Worm (Caenorhabditis elegans) whole organism, dauer: ENCODE measurements around the gene ZK1128.7.

Experiments
- unc-62 ChIP-seq: sonication (generic microtip); optimal IDR thresholded peaks from 2 replicates; lab custom pipeline; 2017; ENCODE audit warnings: missing biosample characterization, missing genetic modification reagents, missing genetic modification characterization

Gene ZK1128.7

DNA sequence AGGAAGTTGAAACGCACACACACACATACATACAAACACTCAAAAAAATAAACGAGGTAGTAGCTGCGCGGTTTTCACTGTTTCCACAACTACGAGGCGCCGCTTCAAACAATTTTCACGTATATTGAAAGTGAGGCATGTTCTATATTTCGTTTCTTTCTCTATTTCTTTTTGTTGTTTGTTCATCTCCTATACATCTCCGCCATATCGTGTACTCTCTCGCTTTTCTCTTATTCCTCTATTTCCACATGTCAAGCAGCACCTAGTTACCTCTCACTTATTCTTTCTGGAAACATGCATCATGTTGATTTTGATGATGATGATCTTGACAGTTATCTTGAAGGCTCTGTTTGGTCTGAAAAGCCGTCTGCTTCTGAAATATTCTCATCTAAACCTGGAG is at the start of gene ZK1128.7:
Gene ZK1128.7, plus strand, starts transcription at position 229 of the 400 bp plus-strand sequence.
- no peak for TF ChIP-seq unc-62 (GFP tag; lab: Kevin White, UChicago)

DNA sequence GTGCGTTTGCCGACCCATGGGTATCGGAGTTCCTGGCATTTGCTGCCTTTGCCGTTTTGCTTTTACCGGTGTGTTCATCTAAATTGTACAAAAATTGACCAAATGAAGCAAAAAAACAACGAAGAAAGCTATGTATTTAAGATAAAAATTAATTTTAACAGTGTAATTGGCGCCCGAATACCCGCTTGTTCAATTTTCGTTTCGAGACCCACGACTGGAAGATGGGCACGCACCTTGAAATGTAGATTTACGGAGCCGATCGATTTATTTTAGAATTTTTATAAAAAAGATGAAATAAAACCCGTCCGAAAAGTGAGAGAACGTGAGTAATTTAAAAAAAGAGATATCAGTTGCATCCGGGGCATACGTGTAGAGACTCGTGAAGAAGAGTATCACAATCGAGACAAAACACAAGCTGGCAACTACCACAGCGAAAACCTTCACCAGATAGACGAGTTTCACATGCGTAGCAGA is 48.3 kb upstream of the ZK1128.7 start, which contains the start of gene hal-2:
Gene hal-2, minus strand, starts transcription at position 424 of the 474 bp plus-strand sequence.
- TF ChIP-seq unc-62 (GFP tag; lab: Kevin White, UChicago): no peak

DNA sequence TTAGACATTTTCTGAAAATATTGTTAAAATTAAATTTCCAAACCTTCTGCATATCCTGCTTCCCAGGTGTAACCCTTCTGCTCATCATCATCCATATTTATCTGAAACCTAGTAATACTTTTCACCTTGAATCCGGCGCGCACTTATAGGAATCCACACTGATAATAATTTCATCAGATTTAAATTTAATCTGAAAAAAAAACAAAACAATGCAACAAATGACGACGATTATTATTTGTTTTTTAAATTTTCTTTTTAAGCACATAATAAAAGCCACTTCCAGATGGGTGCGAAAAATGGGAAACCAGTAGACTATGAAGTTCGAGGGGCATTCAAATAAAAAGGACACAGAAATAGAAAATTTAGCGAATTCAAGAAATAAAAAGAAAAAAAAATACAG is 46.1 kb upstream of the ZK1128.7 start, which contains the start of gene gtf-2H2C:
Gene gtf-2H2C, minus strand, starts transcription at position 101 of the 400 bp plus-strand sequence.
- TF ChIP-seq unc-62 (GFP tag; lab: Kevin White, UChicago): no peak

DNA sequence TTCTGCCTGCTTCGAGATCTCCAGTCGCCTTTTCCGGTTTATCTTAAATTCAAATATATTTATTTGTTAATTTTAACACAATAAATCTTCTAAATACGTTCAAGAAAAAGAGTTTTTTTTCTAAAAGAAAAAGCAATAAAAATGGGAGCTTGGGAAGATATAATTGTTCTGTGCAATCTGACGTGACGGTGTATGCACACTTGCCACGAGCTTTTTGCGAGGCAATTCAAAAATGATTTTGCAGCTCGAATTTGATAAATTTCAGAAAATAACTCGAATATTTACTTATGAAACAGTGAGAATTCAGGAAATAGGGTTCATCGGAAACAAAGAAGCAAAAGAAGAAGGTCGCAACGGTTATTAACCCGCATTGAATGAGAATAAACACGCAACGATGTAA is 43.7 kb upstream of the ZK1128.7 start:
- TF ChIP-seq unc-62 (GFP tag; lab: Kevin White, UChicago): no peak

DNA sequence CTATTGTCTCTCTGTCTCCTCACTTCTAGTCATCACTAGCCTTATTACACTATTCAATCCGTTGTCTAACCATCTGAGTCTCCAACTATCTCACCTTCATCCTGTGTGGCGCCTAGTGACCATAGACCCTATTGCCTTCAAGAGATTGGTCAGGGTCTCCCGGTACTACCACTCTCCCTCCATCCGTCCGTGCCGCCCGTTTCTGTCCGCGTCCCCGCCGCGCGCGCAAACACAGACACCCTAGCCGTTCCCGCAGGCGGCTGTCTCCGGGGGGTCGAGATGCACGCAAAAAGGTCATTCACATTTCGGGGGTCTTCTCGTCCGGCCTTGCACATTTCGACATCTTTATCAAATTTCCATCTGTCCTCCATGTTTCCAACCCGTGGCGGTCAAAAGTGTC is 42.3 kb upstream of the ZK1128.7 start:
- TF ChIP-seq unc-62 (GFP tag; lab: Kevin White, UChicago): no peak

DNA sequence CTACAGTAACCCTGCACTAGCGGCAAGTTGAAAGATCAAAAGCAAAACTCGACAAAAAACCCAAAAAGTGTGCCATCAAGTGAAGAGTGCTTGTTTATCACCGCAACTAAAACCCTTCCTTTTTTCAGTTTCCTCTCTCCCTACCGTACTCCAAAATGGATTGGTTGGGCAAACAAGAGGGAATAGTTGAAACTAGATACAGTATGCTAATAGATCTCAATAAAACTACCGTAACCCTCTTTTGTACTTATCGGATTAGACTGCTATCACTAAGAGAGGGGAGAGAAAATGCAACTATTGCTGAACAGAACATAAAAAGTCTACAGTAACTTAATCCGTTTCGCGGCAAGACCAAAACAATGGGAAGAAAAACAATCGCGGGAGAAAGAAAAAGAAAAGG is 41.4 kb upstream of the ZK1128.7 start:
- no peak for TF ChIP-seq unc-62 (GFP tag; lab: Kevin White, UChicago)

DNA sequence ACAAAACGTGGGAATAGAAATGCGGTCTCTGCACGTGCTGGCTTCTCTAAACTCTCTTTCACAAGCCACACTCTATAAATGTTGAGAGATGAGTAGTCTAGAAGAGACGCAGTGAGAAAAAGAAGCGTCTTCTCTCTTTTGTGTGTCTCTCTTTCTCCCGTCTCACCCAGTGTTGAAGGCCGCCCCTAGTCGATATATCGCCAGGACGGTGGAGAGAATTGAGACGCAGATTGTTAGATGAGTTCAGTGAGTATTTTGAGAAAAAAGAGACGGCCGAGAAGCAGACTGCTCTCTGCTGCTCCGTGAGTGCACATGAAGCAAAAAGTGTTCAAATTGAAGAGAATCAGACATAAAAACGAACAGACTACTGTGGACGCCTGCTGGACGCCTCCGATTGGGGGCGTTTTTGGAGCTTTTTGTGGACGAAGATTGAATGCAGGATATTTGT is 40.3 kb upstream of the ZK1128.7 start:
- TF ChIP-seq unc-62 (GFP tag; lab: Kevin White, UChicago): no peak

DNA sequence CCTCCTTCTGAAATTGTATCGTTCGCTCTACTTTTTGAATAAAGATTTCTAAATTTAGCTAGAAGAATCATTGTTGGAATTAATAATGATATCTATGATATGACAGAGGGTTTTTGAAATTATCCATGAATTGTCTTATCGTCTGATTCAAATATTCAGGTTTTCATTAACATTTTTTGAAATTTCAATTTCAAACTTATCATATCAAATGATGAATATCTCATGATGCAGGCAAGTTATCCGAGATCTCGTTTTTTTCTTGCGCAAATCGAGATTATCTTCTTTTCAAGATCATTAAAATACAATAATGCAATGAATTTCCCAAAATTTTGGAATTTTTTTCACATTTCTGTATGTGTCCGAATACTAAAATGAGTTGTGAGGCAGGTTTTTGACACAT is 38.8 kb upstream of the ZK1128.7 start, which contains the start of gene spop-1:
Gene spop-1, minus strand, starts transcription at position 101 of the 400 bp plus-strand sequence.
- TF ChIP-seq unc-62 (GFP tag; lab: Kevin White, UChicago): no peak

DNA sequence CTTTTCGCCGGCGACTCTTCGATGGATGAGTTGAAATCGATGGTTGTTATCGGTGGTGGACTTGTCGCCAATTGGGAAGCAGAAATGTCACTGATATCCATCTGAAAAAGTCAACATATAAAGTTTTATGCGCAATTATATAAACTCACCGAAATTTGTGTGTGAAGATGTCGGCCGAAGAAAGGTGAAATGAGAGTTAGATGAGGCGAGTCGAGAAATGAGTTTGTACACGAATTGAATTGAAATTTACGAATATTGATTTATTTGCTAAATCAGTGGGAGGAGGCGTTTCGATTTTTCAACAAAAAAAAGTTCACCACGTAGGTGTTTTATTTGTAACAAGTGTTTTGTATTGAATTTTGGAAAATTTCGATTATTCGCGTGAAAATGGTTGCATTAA is 35.5 kb upstream of the ZK1128.7 start, which contains the start of gene kel-10:
Gene kel-10, minus strand, starts transcription at position 101 of the 400 bp plus-strand sequence.
- TF ChIP-seq unc-62 (GFP tag; lab: Kevin White, UChicago): no peak

DNA sequence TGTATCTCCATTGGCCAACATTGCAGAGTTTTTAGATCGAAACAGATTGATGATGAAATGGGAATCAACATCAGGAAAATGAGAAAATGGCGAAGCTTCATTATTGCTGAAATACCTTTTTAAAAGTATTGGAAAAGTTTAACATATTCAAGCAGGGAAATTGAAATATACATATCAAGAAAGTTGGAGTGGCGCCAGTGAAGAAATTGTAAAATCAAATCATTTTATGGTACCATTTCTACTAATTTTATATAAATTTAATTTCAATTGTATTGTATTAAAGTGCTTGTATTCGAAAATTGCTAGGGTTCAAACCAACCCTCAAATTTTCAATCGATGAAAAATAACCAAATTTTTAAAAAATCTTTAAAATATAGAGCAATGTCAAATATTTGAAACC is 30.4 kb upstream of the ZK1128.7 start, which contains the start of gene srt-55:
Gene srt-55, minus strand, starts transcription at position 101 of the 400 bp plus-strand sequence.
- TF ChIP-seq unc-62 (GFP tag; lab: Kevin White, UChicago): no peak

DNA sequence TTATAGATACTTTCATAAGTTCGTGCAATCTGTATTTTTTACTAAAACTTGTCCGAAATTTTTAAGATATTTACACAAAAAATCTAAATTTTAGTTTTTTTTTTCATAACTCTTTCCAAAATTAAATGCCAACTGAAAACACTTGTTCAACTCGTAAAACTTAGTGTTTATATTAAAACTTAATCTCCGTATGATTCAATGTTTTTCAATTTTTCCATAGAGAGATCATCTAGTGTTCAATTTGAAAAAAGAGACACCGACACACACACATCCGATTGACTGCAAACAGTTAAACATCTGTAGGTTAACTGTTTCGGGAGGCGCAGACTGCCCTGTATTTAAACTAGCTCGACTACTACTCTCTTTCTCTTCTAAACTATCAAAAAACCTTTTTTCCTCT is 27.8 kb upstream of the ZK1128.7 start, which contains the start of gene T16H12.9:
Gene T16H12.9, plus strand, starts transcription at position 301 of the 400 bp plus-strand sequence.
- TF ChIP-seq unc-62 (GFP tag; lab: Kevin White, UChicago): no peak

DNA sequence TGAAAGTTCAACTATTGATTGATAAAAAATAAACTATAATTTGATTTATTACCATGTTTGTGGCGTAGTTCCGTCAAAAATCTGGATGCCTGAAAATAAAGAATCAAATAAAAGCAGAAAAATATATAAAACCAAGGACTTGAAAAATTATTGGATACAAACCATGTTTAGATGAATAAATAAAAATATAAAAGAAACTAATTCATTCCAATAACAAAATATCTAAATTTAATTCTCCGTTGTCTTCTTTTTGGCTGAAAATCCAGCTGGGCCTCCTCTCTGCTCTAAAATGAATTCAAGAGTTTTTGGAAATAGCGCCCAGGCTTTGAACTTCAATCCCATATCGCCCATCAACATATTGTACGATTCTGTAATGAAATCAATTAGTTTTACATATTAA is 23.8 kb upstream of the ZK1128.7 start, which contains the start of gene vps-29:
Gene vps-29, minus strand, starts transcription at position 101 of the 400 bp plus-strand sequence.
- TF ChIP-seq unc-62 (GFP tag; lab: Kevin White, UChicago): no peak

DNA sequence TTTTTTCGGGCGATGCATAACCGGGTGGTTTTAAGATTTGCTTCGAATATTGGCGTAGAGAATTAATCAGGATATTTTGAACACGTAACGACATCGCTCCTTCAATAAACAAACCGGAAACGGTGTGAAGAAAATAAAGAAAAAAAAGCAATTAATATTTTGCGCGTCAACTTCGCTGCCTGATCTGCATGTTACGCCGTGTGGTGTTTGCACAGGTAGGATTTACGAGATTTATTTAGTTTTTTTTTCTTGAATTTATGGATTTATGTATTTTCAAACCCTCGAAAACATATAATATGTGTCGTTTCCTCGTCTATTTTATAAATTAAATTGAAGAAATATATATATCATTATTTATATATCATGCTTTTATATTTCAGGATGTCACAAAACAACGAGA is 22.1 kb upstream of the ZK1128.7 start, which contains the start of the genes ZK1128.1 and mett-10:
Gene ZK1128.1, minus strand, starts transcription at position 99 of the 400 bp plus-strand sequence.
Gene mett-10, plus strand, starts transcription at position 375 of the 400 bp plus-strand sequence.
- no peak for TF ChIP-seq unc-62 (GFP tag; lab: Kevin White, UChicago)

DNA sequence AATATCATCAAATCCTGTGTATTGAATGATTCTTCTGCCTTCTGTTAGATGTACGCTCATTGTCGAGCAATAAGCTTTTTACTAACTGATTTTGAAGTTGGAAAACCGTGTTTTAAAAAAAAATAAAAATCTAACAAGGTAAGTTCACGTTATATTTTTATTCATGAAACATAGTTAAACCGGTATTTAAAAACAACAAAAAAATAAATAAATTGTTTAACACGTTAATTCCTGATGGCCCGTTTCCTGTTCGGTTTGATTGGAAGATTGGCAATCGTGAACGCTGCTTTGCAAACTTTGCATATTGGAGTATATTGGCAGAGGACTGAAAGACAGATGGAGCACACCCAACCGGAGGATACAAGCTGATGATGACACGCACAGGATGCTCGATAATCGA is 18.0 kb upstream of the ZK1128.7 start, which contains the start of gene ZK1128.3:
Gene ZK1128.3, minus strand, starts transcription at position 101 of the 400 bp plus-strand sequence.
- no peak for TF ChIP-seq unc-62 (GFP tag; lab: Kevin White, UChicago)

DNA sequence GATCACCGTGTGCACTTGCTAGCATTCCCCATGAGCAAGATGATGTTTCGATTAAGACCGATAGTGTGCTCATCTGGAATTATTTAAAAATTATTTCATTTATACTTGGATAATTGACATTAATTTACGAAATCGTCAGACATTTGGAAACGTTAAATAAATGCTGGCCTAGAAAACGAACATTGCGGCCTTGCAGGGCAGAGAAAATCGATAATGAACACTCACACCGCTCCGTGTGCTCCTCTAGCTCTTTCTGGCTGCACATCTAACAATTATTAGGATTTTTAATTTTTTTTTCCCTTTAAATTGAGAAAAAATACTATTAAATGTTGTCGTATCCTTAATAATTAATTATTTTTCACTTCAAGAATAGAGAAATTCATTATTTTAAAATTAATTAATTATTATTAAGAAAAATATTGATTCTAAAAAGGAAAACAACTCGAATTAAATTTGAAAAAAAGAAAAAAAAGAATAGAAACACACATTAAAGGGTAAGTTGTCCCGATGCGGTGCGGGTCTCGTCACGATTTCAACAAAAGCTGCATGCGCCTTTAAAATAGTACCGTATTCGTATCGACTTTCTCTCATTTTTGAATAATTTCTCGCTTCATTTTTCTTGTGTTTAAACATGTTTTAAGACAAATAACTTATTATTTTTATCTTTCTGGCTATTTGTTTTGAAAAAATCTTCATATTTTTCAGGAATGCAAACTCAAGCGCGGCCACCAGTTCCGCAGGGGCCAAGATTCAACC is 16.6 kb upstream of the ZK1128.7 start, which contains the start of the genes gtf-2H3 and ham-3:
Gene gtf-2H3, minus strand, starts transcription at position 73 of the 756 bp plus-strand sequence.
Gene ham-3, plus strand, starts transcription at position 706 of the 756 bp plus-strand sequence.
- no peak for TF ChIP-seq unc-62 (GFP tag; lab: Kevin White, UChicago)
